Worm (Caenorhabditis elegans): ENCODE results near the gene B0563.6.

B0563.6 gene

DNA sequence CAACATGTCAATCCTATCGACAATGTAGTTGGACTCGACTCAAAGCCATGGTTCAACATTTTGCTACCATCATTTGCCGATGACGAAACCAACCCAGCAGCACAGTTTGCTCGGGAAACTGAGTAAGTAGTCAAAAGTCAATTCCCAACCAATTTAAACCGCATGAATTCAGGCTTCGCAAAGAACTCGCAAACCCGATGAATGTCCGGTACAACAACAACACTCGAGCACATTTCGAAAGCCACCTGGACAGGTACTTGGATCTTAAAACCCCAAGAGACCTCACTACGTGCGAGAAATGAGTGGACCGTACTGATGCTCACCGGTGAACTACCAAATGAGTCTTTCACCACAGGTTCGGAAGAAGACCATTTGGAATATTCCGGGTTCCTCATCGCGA, 56.6 kb downstream of the B0563.6 start (continued):
- no peak for TF ChIP-seq dpl-1 (GFP tag; optimal IDR thresholded peaks at IDR 0.05)
